Worm (Caenorhabditis elegans): Measurements from ENCODE around the gene clec-158.

Gene clec-158

DNA sequence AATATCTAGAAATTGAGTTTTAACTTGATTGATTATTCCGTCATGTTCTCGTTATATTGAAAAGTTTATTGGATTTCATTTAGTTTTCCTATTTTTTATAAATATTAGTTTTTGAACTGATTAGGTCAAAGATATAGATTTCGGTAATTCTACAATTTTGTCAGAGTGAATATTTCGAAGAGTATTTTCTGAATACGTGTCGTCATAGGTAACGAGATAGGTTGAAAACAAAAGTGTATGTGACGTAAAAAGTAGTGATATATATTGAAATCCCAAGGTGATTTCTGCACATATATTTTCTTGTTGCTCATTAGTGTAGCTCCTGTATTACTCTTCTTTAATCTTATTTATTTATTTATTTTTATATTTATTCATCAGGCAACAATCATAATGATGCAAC is 21.4 kb upstream of the clec-158 start, which contains the start of gene K04C2.7:
TSS of gene K04C2.7 (plus strand) at position 301 of the 400 bp plus-strand sequence.
- no peak for TF ChIP-seq unc-62 (GFP tag; optimal IDR thresholded peaks at IDR 0.05)

DNA sequence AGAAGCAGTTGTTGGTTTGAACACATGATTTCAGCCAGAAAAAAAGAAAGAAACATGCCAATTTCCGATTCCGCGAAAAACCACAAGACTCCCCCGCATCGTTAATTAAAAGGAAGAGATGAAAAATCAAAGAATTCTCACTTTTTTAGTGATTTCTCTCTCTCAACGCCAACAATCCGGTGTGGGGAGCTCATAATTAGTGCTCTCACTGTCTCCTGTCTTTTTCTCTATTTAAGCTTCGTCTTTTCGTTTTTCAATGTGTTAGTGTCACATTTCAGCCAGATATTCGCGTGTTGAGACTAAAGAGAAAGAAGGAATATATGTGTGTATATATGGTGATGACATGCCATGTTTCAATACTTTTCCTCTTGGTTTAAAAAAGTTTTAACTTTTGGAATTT is 14.3 kb upstream of the clec-158 start:
- no peak for TF ChIP-seq unc-62 (GFP tag; optimal IDR thresholded peaks at IDR 0.05)

DNA sequence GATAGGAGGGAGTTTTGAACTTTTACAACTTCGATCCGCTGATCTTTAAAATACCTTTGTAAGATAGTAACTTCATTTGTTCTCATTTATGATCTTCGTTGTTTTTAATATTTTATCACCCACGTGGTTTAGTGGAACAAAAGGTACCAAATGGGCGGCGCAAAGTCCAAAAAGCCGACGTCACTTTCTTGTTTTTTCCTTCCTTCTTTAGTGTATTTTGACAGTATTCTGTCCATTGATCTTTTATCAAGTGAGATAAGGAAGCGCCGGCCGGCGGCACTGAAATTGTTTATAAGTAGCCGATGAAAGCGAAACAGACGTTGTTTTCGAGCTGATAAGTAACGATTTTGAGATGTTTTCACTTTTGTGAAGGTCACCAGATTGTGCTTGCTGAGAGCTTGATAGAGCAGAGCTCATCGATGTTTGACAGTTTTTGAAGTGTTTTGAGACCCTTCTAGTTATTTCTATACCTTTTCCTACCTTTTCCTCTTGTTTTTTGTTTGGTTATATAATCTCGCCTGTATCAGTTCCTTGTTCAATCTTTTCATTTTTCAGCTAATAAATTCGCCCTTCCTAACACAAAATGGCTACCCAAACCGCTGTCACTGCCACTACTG is 13.3 kb upstream of the clec-158 start, which contains the start of gene K04C2.3:
TSS of gene K04C2.3 (plus strand) at position 556 of the 617 bp plus-strand sequence.
- TF ChIP-seq unc-62 (GFP tag; optimal IDR thresholded peaks at IDR 0.05): no peak

DNA sequence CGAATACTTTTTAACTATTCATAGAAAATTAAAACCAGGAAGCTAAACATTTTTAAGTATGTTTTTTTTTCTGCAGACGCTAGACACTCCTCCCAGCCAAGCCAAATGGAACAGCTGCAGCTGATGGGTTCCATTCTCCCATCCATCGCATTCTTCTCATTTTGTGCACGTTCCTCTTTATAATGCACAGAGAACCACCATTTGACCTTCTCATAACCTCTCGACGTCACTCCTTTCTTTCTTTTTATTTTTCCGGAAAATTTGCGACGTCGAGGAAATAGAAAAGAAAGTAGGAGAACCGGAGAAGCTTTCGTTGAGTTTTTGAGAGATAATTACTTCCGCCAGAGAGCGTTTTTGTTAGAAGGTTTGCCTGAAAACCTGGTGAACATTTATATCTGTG is 12.3 kb upstream of the clec-158 start:
- no peak for TF ChIP-seq unc-62 (GFP tag; optimal IDR thresholded peaks at IDR 0.05)

DNA sequence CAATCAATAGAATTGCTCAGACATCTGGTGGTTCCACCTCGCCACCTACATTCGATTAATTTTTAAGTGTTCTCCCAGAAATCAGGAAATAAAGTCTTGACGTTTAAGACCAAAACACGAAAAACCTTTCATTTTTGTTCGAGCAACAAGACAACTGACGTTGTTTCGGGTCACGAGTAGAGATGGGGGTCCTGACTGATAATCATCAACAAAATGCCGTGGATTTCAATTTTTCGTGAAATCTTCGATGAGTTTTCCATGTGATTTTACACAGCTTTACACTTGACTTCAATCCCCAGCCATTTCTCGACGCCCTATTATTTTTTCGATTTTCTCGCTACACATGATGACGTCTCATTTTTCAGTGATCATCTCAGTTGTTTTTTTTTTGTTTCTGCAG is 11.7 kb upstream of the clec-158 start:
- TF ChIP-seq unc-62 (GFP tag; optimal IDR thresholded peaks at IDR 0.05): no peak

DNA sequence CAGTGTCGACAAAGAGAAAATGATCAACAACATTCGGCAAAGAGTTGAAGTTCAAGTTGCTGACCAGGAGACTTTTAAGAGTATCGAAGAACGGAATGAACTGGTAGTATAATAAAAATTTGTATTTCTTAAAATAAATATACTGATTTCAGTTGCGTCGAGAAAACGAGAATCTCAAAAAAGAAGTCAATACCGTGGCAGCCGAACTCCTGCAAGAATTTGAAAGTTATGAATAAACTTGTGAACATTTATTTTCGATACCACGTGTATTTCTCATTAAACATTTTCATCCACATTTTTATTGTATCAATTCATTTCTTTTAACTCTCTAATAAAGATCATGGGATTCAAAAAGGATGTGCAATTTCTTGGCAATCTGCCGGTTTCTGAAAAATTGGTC is 10.6 kb upstream of the clec-158 start, which contains the start of gene K04C2.8:
TSS of gene K04C2.8 (plus strand) at position 301 of the 400 bp plus-strand sequence.
- no peak for TF ChIP-seq unc-62 (GFP tag; optimal IDR thresholded peaks at IDR 0.05)

DNA sequence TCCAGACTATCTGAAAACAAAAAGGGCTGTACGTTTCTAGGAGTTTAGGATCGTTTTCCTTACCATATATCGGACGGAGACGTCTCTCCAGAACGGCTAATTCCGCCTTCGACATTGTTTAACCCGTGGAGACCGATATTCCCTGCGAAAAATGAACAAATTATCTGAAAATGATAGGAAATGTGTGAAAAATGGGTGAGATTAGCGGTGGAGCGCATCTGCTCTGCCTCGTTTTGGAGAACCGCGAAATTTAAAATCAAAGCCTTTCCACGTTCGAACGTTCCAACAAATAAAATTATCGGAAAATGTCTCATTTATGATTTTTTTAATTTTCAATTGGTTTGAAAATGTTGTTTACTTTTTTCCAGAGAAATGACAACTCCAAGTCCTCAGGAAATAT is 9.9 kb upstream of the clec-158 start, which contains the start of the genes cra-1 and kbp-1:
TSS of gene cra-1 (minus strand) at position 193 of the 400 bp plus-strand sequence.
TSS of gene kbp-1 (plus strand) at position 366 of the 400 bp plus-strand sequence.
- TF ChIP-seq unc-62 (GFP tag; optimal IDR thresholded peaks at IDR 0.05): no peak

DNA sequence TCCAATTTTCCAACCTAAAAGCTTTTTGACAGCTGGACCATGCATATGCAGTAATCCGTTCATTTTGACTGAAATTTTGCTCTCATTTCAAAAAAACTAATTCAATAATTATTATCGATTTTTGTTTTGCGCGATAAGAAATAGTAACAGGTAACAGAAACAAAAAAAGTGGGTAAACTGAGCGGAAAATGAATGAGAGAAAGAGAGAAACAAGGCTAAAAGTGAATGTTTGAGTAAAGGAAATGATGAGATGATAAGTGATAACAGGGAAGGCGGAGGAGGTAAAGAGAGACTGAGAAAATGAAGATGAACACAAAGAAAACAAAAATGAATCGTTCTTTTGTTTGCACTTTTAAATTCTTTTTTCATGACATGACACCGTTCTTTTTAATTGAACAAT is 4.5 kb upstream of the clec-158 start, which contains the start of gene sma-3:
TSS of gene sma-3 (minus strand) at position 68 of the 400 bp plus-strand sequence.
- TF ChIP-seq unc-62 (GFP tag; optimal IDR thresholded peaks at IDR 0.05): no peak

DNA sequence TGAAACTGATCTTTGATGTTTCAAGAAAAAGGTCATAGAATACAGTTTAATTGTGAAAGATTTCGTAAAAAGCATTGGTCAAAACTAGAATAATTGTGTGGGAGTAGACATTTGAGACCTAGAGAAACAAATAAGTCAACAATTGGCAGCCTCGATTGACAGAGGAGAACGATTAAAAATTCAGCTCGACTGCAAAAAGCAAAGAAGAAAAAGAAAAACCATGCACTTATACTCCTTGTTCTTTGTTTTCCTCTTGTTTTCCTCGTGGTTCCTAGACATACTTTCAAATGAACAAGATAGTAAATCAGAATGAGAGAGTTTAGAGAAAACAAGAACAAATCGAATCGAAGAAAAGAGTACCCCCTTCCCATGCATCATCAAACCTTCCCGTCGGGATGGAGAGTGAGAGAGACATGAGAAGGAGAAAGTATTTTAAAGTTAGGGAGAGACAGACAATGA is 2.0 kb downstream of the clec-158 start:
- no peak for TF ChIP-seq unc-62 (GFP tag; optimal IDR thresholded peaks at IDR 0.05)

DNA sequence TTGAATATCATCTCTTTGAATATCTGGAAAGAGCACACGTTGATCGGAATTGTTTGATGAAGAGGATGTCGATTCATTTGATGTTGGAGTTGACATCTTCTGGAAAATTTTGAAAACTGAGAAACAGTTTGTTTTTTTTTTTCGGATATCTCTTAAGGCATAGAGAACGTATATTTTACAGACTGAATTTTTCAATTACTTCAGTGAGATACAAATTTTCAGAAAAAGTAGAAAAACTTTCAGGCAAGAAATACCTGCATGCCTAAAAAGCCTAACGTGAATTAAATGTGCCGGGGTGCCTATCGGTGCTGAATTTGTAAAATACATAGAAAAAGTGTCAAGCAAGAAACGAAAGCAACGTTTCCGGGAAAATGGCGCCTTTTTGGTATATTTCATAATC is 2.7 kb downstream of the clec-158 start, which contains the start of gene zak-1:
TSS of gene zak-1 (minus strand) at position 101 of the 400 bp plus-strand sequence.
- no peak for TF ChIP-seq unc-62 (GFP tag; optimal IDR thresholded peaks at IDR 0.05)

DNA sequence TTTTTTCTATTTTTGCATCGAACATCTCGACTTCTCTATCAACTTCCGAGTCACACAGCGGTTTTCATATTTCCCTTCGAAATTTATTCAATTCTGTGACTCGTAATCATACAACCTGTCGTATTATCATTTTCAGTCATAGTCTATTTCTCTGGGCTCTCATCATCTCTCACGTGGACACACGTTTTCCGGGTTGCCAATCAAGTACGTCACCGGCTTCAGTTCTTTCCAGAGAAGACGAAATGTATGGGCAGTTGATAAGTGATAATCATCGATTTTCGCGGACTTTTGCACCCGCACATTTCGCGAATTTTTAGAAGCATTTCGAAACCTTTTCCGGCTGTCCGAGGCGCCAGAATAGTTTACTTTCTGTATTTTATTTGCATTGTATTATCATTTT is 9.1 kb downstream of the clec-158 start, which contains the start of gene srv-1:
TSS of gene srv-1 (plus strand) at position 131 of the 400 bp plus-strand sequence.
- no peak for TF ChIP-seq unc-62 (GFP tag; optimal IDR thresholded peaks at IDR 0.05)

DNA sequence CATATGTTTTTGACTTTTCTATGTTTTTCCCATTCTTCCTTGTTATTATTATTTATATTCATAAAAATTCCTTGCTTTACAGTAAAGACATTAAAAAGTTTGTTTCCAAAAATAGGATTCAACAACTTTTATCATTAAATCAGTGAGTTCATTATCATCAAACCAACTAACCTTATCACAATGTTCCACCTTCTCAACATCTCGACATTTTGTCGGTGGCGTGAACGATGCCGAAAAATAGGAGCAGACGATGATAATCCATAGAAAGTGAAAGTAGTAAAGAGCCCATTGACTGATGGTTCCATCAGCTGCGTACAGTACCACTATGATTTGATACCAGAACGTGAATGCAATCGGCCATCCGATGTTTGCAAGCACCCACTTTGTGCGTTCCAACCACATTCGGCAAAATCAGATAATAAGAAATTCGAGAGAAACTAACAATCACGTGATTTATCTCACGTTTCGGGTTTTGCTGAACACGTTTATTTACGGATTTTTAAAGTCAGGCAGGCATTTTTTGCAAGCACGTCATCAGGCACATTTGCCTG is 10.7 kb downstream of the clec-158 start, which contains the start of gene dhhc-5:
TSS of gene dhhc-5 (minus strand) at position 406 of the 551 bp plus-strand sequence.
- TF ChIP-seq unc-62 (GFP tag; optimal IDR thresholded peaks at IDR 0.05): no peak

DNA sequence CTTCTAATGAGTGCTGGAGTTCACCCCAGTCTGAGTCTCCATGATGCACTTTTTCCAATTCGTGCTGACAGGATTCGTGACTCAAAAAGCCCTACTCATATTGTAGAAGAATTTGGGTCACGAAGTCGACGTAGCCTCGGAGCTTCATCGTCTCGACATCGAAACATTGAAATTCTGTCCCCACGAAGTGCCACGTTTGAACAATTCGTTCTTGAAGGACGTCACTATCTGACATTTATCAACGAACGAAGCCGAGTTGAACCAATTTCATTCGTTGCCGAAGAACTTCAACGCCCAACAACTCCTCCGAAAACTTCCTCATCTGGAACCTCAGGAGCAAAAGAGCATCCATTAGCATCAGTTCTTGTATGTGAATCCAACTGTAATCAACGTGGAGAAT is 20.3 kb downstream of the clec-158 start:
- no peak for TF ChIP-seq unc-62 (GFP tag; optimal IDR thresholded peaks at IDR 0.05)

DNA sequence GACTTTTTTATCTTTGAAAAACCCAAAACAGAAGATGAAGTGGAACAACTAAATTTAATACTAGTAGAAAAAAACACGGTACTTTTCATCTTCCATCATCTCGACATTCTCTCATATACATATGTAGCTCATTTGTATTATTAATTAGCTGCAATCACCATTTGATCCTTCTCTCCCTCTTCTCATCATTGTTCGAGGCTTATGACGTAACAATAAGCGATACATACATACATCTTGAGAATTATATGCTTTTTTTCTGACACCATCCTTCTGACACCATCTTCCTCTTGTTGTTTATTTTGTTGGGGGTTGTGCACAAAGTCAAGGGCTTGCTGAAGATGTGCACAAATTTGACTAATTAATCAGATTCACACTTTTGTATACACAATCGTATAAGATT is 22.1 kb downstream of the clec-158 start:
- TF ChIP-seq unc-62 (GFP tag; optimal IDR thresholded peaks at IDR 0.05): no peak

DNA sequence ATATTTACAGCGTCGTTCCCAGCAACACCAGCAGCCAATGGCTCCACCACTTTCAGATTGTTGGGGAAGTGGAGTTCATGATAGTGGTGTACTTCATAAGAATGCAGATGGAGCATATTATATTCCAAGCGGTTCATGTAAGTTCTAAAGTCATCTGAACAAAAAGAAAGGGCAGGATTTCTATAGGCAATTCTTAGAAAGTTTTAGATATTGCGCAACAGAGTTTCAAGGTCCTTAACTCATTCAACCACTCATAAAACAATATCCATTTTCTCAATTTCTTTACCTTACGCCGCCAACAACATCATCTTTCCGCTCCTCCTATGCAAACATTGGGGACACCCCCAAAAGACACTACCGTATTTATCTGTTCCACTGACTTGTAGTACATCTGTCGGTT is 28.1 kb downstream of the clec-158 start:
- no peak for TF ChIP-seq unc-62 (GFP tag; optimal IDR thresholded peaks at IDR 0.05)

DNA sequence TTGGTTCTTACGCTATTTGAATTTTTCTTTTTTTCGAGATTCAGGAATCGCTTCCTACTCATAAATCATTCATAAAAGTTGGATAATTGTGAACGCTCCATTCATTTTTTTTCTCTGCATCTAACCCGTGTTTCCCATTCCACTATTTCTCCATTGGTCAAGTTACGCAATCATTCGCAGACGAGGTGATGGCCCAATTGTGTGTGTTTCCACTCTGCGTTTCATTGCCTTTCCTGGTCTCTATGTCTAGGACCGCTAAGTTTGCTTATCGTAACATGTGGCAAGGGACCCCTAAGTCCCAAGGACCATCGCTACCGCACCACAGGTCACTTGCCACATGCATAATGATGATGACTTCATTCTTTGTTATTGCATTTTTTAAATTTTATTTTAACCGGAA is 33.2 kb downstream of the clec-158 start:
- TF ChIP-seq unc-62 (GFP tag; optimal IDR thresholded peaks at IDR 0.05): no peak

DNA sequence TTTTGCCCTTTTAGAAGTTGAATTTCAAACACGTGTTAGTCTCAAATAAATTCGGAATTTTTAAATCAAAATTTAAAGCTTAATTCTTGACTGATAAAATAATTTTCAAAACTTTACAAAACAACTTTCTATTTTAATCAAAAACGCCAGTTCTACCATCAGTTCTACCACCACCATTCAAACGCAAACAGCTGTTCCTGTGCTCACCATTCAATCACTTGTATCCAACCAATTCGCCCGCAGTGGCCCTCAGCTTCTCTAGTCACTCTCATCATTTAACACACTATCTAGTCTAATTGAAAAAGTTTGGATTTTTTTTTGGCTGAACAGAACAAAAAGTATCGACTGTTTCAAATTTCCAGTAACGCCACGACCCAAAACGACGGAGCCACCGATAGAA is 36.6 kb downstream of the clec-158 start:
- no peak for TF ChIP-seq unc-62 (GFP tag; optimal IDR thresholded peaks at IDR 0.05)

Measured in whole organism, dauer.